Worm (Caenorhabditis elegans): Measurements from ENCODE around the gene F54A3.5.

Gene F54A3.5

DNA sequence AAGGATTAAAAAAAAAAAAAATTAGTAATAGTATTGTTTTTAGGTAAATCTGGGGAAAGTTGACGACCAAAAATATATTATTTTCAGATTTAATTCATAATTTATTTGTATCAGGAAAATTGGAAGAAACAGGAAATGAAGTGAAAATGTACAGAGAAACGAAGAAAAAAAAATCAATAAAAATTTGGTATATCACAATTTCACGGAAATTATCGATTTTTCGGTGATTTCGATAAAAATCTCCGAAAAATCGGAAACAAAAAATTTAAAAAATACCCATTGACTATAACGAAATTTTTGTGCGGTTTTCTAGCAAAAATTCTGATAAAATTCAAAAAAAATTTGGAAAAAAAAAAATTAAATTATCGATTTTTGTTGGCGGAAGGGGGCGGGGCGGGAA, 33.2 kb downstream of the F54A3.5 start:
- no peak for TF ChIP-seq lsy-12 (tag; optimal IDR thresholded peaks at IDR 0.05)
- TF ChIP-seq eor-1 (tag; optimal IDR thresholded peaks at IDR 0.05), result no peak
- no peak for TF ChIP-seq pha-4 (tag; optimal IDR thresholded peaks at IDR 0.05)
- TF ChIP-seq ceh-28 (tag; optimal IDR thresholded peaks at IDR 0.05), result peak; percentile 80
- TF ChIP-seq elt-2 (tag; optimal IDR thresholded peaks at IDR 0.05), result no peak
- no peak for TF ChIP-seq lin-15B (tag; optimal IDR thresholded peaks at IDR 0.05)

ce11 chrII:2191383-2191782, 34.1 kb downstream of the F54A3.5 start:
- TF ChIP-seq elt-1 (tag; optimal IDR thresholded peaks at IDR 0.05) (no peak), nfya-1 (tag; optimal IDR thresholded peaks at IDR 0.05; ENCODE audit: insufficient read depth) (peak; percentile 2), nhr-12 (tag; optimal IDR thresholded peaks at IDR 0.05) (no peak), ztf-4 (tag; optimal IDR thresholded peaks at IDR 0.05) (no peak), fkh-10 (GFP tag; optimal IDR thresholded peaks at IDR 0.05) (no peak), ZK546.5 (tag; optimal IDR thresholded peaks at IDR 0.05) (no peak), lin-39 (tag; optimal IDR thresholded peaks at IDR 0.05) (peak; percentile 54), ceh-28 (tag; optimal IDR thresholded peaks at IDR 0.05) (no peak), unc-39 (tag; optimal IDR thresholded peaks at IDR 0.05) (no peak)

DNA sequence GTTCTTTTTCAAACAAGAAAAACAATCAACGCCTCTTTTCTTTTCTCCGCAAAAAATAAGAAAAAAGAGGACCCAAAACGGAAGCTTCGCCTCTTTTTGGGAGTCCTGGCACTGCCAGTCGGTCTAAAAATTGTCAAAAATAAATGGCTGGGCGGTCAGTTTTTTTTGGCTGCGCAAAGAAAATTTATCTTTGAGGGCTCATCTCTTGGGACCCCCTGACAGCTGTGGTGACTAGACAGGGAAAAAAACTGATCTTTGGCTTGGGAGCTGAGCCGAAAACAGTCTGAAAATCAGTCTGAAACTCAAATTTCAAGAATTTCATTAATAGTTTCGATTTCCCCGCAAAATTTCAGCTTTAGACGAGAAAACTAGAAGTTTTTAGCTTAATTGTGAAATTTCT, 35.0 kb downstream of the F54A3.5 start:
- TF ChIP-seq nhr-43 (tag; optimal IDR thresholded peaks at IDR 0.05; ENCODE audit: poor library complexity, severe bottlenecking) (no peak), unc-39 (tag; optimal IDR thresholded peaks at IDR 0.05) (no peak), ceh-9 (tag; optimal IDR thresholded peaks at IDR 0.05) (no peak), eor-1 (tag; optimal IDR thresholded peaks at IDR 0.05) (no peak), skn-1 (tag; optimal IDR thresholded peaks at IDR 0.05) (no peak), ceh-28 (tag; optimal IDR thresholded peaks at IDR 0.05) (no peak), fos-1 (tag; optimal IDR thresholded peaks at IDR 0.05) (no peak), nhr-77 (tag; optimal IDR thresholded peaks at IDR 0.05) (no peak)

DNA sequence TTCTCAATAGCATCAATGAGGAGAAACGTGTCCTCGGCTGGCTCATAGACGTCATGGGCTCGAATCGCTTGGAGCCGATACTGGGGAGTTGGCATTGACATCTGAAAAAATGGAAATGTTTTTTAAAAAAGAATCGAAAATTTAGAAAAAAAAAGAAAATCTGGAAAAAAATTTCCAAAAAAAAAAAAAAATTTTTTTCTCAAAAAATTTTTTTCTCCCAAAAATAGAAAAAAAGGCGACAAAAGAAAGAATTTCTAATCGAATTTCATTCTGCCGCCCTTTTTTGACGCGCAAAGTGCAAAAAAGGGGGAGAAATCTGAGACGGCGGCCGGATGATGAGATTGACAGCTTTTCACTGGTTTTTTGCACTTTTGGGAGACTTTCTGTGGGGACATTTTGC, 36.2 kb downstream of the F54A3.5 start, which contains the start of gene mtq-2:
Gene mtq-2 (minus strand): TSS at position 101 of the 400 bp plus-strand sequence.
- TF ChIP-seq nhr-12 (tag; optimal IDR thresholded peaks at IDR 0.05), result no peak
- no peak for TF ChIP-seq nhr-237 (tag; optimal IDR thresholded peaks at IDR 0.05)
- TF ChIP-seq lin-39 (tag; optimal IDR thresholded peaks at IDR 0.05), result no peak
- TF ChIP-seq snpc-4 (tag; optimal IDR thresholded peaks at IDR 0.05), result no peak
- no peak for TF ChIP-seq ztf-11 (tag; optimal IDR thresholded peaks at IDR 0.05)
- no peak for TF ChIP-seq fkh-2 (tag; optimal IDR thresholded peaks at IDR 0.05)
- no peak for TF ChIP-seq nhr-67 (tag; optimal IDR thresholded peaks at IDR 0.05)
- no peak for TF ChIP-seq mdl-1 (tag; optimal IDR thresholded peaks at IDR 0.05)
- no peak for TF ChIP-seq eor-1 (tag; optimal IDR thresholded peaks at IDR 0.05)

- no peak for TF ChIP-seq R02D3.7 (tag; optimal IDR thresholded peaks at IDR 0.05)
- no peak for TF ChIP-seq mdl-1 (tag; optimal IDR thresholded peaks at IDR 0.05)
- TF ChIP-seq nhr-11 (tag; optimal IDR thresholded peaks at IDR 0.05), result no peak
- TF ChIP-seq eor-1 (tag; optimal IDR thresholded peaks at IDR 0.05), result no peak
- no peak for TF ChIP-seq nhr-76 (tag; optimal IDR thresholded peaks at IDR 0.05)
- TF ChIP-seq nhr-237 (tag; optimal IDR thresholded peaks at IDR 0.05), result no peak
Measured at ce11 chrII:2186730-2187129, 38.8 kb downstream of the F54A3.5 start.

DNA sequence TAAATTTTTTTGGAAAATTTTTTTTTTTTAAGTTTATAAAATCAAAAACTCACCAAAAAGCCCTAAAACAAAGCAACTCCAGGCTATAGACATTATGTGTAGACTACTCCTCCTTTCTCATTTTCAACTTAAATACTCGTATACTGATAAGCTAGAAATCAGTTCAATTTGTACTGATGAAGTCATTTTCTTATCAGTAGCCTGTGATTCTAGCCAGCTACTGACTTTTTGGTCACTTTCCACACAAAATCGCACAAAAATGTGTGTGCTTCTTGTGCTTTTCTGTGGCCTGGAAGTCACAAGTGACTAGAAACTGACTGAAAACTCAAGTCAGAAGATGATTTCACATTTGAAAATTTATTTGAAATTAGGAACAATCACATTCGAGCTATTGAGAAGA, 39.2 kb downstream of the F54A3.5 start, which contains the start of gene gba-2:
Gene gba-2 (minus strand): TSS at position 106 of the 400 bp plus-strand sequence.
- TF ChIP-seq lin-39 (tag; optimal IDR thresholded peaks at IDR 0.05) (no peak), nhr-23 (tag; optimal IDR thresholded peaks at IDR 0.05) (no peak), ZK546.5 (tag; optimal IDR thresholded peaks at IDR 0.05) (no peak), ceh-9 (tag; optimal IDR thresholded peaks at IDR 0.05) (no peak), aly-2 (tag; optimal IDR thresholded peaks at IDR 0.05) (no peak), nhr-12 (tag; optimal IDR thresholded peaks at IDR 0.05) (no peak), unc-39 (tag; optimal IDR thresholded peaks at IDR 0.05) (no peak), zag-1 (tag; optimal IDR thresholded peaks at IDR 0.05) (no peak), R02D3.7 (tag; optimal IDR thresholded peaks at IDR 0.05) (no peak), pqm-1 (tag; optimal IDR thresholded peaks at IDR 0.05) (peak; percentile 54), eor-1 (tag; optimal IDR thresholded peaks at IDR 0.05) (no peak), elt-2 (tag; optimal IDR thresholded peaks at IDR 0.05) (peak; percentile 63)

All from whole organism, L3 larva.